Worm (Caenorhabditis elegans) whole organism, mixed stage, embryonic: ENCODE results near the gene fntb-1.

ENCODE experiments used
- blmp-1 ChIP-seq: fragments of 150-350 bp; optimal IDR thresholded peaks from 2 replicates; lab custom pipeline; 2014; ENCODE audit warnings: missing biosample characterization, missing genetic modification characterization
- elt-3 ChIP-seq: fragments of 150-350 bp; optimal IDR thresholded peaks from 2 replicates; lab custom pipeline; 2014; ENCODE audit warnings: missing biosample characterization, missing genetic modification characterization
- lin-13 ChIP-seq: fragments of 150-350 bp; optimal IDR thresholded peaks from 2 replicates; lab custom pipeline; 2014; ENCODE audit warnings: missing biosample characterization, missing genetic modification characterization
- mep-1 ChIP-seq: fragments of 150-350 bp; optimal IDR thresholded peaks from 2 replicates; lab custom pipeline; 2017; ENCODE audit warnings: missing biosample characterization, missing genetic modification reagents, missing genetic modification characterization, inconsistent platforms
- nhr-2 ChIP-seq: fragments of 150-350 bp; optimal IDR thresholded peaks from 2 replicates; lab custom pipeline; 2014; ENCODE audit warnings: missing biosample characterization, missing genetic modification characterization
- pha-4 ChIP-seq: fragments of 150-350 bp; optimal IDR thresholded peaks from 2 replicates; lab custom pipeline; 2018; ENCODE audit warnings: missing biosample characterization, missing genetic modification reagents, missing genetic modification characterization
- snpc-4 ChIP-seq: fragments of 150-350 bp; optimal IDR thresholded peaks from 2 replicates; lab custom pipeline; 2014; ENCODE audit warnings: missing biosample characterization, missing genetic modification characterization

ce11 chrV:14493665-14494064, 46.2 kb downstream of the fntb-1 start:
- TF ChIP-seq mep-1 (tag; lab: Kevin White, UChicago) (no peak), pha-4 (no peak), snpc-4 (tag; lab: Kevin White, UChicago) (no peak), lin-13 (no peak), nhr-2 (no peak), blmp-1 (tag; lab: Kevin White, UChicago) (no peak), elt-3 (no peak)
